Fruit fly (Drosophila melanogaster): ENCODE data around the gene homer.
A peak's percentile ranks its signal among the peaks of the same experiment; 100 is the strongest.

Gene homer

DNA sequence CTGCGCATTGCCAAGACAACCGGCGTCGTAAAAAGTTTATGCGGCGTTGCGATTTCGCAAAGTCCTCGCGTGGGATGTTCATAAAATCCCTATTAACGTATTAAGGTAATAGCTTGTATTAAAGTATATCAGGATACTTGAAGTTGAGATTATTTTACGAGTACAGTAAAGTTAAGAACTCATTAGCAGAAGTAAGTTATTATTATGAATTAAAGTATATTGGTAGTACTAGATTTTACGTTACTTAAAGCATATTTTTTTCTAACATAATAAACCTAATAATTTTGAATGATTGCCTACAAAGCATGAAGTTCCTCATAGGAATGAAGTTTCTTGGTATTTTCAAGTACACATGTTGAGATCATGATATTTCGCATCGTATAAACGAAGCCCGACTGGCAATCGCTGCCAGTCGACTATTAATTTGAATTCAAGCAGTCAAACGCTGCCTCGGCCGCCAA, 29.3 kb downstream of the homer start (continued):
- no peak for TF ChIP-seq prd (optimal IDR thresholded peaks at IDR 0.05)
- TF ChIP-seq prd (GFP tag; IDR thresholded peaks at IDR 0.05), result 0 out of 3 replicates have a peak, but pooled peaks have one; percentile 23
- peak; percentile 40 for TF ChIP-seq Deaf1 (tag; optimal IDR thresholded peaks at IDR 0.05)
- peak; percentile 0 for TF ChIP-seq zfh2 (GFP tag; optimal IDR thresholded peaks at IDR 0.05)
- no peak for TF ChIP-seq CG7987 (GFP tag; optimal IDR thresholded peaks at IDR 0.05)
- TF ChIP-seq dmrt11E (tag; optimal IDR thresholded peaks at IDR 0.05), result peak; percentile 54
- TF ChIP-seq scrt (GFP tag; optimal IDR thresholded peaks at IDR 0.05), result peak; percentile 20
- no peak for TF ChIP-seq h (optimal IDR thresholded peaks at IDR 0.05)
- TF ChIP-seq zf30C (GFP tag; optimal IDR thresholded peaks at IDR 0.05), result no peak
- TF ChIP-seq fd3F (GFP tag; optimal IDR thresholded peaks at IDR 0.05), result no peak
- no peak for TF ChIP-seq Dek (tag; optimal IDR thresholded peaks at IDR 0.05)
- TF ChIP-seq lola (GFP tag; optimal IDR thresholded peaks at IDR 0.05), result peak in 1 of 3 experiments; percentile 80
- TF ChIP-seq Rx (GFP tag; IDR thresholded peaks at IDR 0.05), result no peak
- no peak for TF ChIP-seq CG4328 (GFP tag; optimal IDR thresholded peaks at IDR 0.05)
- TF ChIP-seq MESR4 (GFP tag; optimal IDR thresholded peaks at IDR 0.05), result no peak
- TF ChIP-seq repo (GFP tag; optimal IDR thresholded peaks at IDR 0.05), result no peak
- TF ChIP-seq tx (GFP tag; optimal IDR thresholded peaks at IDR 0.05), result no peak
- no peak for TF ChIP-seq psq (GFP tag; optimal IDR thresholded peaks at IDR 0.05)
- no peak for TF ChIP-seq CG14050 (GFP tag; IDR thresholded peaks at IDR 0.05)
- TF ChIP-seq slbo (GFP tag; IDR thresholded peaks at IDR 0.05), result no peak
- TF ChIP-seq Hand (GFP tag; optimal IDR thresholded peaks at IDR 0.05), result peak; percentile 45
- no peak for TF ChIP-seq Kr (GFP tag; optimal IDR thresholded peaks at IDR 0.05)
- no peak for TF ChIP-seq CG11456 (GFP tag; IDR thresholded peaks at IDR 0.05)
- TF ChIP-seq CG18476 (GFP tag; optimal IDR thresholded peaks at IDR 0.05), result no peak
- no peak for TF ChIP-seq cato (GFP tag; optimal IDR thresholded peaks at IDR 0.05; ENCODE audit: borderline replicate concordance)
- peak; percentile 27 for TF ChIP-seq CG2120 (GFP tag; optimal IDR thresholded peaks at IDR 0.05)
- TF ChIP-seq CG8924 (tag; optimal IDR thresholded peaks at IDR 0.05), result peak; percentile 72
- TF ChIP-seq CG7839 (tag; optimal IDR thresholded peaks at IDR 0.05), result peak; percentile 71
- TF ChIP-seq ab (GFP tag; optimal IDR thresholded peaks at IDR 0.05), result no peak
- peak; percentile 50 for TF ChIP-seq PHDP (tag; optimal IDR thresholded peaks at IDR 0.05)
- no peak for TF ChIP-seq otp (GFP tag; IDR thresholded peaks at IDR 0.05)
- TF ChIP-seq mam (GFP tag; optimal IDR thresholded peaks at IDR 0.05), result no peak
- TF ChIP-seq CG18764 (GFP tag; optimal IDR thresholded peaks at IDR 0.05), result no peak
- no peak for TF ChIP-seq wdn (GFP tag; IDR thresholded peaks at IDR 0.05)
- no peak for TF ChIP-seq Sin3A (optimal IDR thresholded peaks at IDR 0.05)
- no peak for TF ChIP-seq Camta (GFP tag; optimal IDR thresholded peaks at IDR 0.05)
- TF ChIP-seq CG9215 (GFP tag; IDR thresholded peaks at IDR 0.05), result no peak
- TF ChIP-seq salm (tag; optimal IDR thresholded peaks at IDR 0.05), result no peak
- peak; percentile 63 for TF ChIP-seq CG12391 (tag; optimal IDR thresholded peaks at IDR 0.05)
- no peak for TF ChIP-seq HmgD (GFP tag; optimal IDR thresholded peaks at IDR 0.05)
- no peak for TF ChIP-seq mld (GFP tag; IDR thresholded peaks at IDR 0.05; ENCODE audit: partially characterized antibody)
- peak; percentile 67 for TF ChIP-seq CG17829 (tag; optimal IDR thresholded peaks at IDR 0.05)
- TF ChIP-seq CG15011 (GFP tag; optimal IDR thresholded peaks at IDR 0.05), result peak; percentile 19
- peak; percentile 31 for TF ChIP-seq sqz (GFP tag; optimal IDR thresholded peaks at IDR 0.05)
- TF ChIP-seq gem (tag; optimal IDR thresholded peaks at IDR 0.05), result peak; percentile 77
- peak; percentile 54 for TF ChIP-seq CG12219 (GFP tag; optimal IDR thresholded peaks at IDR 0.05)
- TF ChIP-seq lmd (GFP tag; IDR thresholded peaks at IDR 0.05), result peak; percentile 20; the same call in 1 of the 2 replicates
- 0 out of 3 replicates have a peak, but pooled peaks have one; percentile 35 for TF ChIP-seq ci (GFP tag; IDR thresholded peaks at IDR 0.05)
- no peak for TF ChIP-seq usp (GFP tag; optimal IDR thresholded peaks at IDR 0.05)
- 0 out of 2 replicates have a peak, but pooled peaks have one; percentile 9 for TF ChIP-seq Drgx (GFP tag; IDR thresholded peaks at IDR 0.05)
- TF ChIP-seq D19A (tag; optimal IDR thresholded peaks at IDR 0.05), result peak; percentile 72
- no peak for TF ChIP-seq gcm2 (GFP tag; optimal IDR thresholded peaks at IDR 0.05)
